Worm (Caenorhabditis elegans) whole organism, L4 larva: ENCODE data around the gene F32D8.4.

ENCODE experiments used
- F10B5.3 ChIP-seq: sonication (generic microtip); optimal IDR thresholded peaks from 2 replicates; lab custom pipeline; 2016; ENCODE audit warnings: mild to moderate bottlenecking, missing genetic modification characterization, missing compliant biosample characterization
- F26F4.8 ChIP-seq: fragments of 200-800 bp; sonication (Bioruptor generic); conservative IDR thresholded peaks from 2 replicates; pipeline ENCODE4 v1.3.6; 2022; ENCODE audit warnings: missing genetic modification characterization, missing compliant biosample characterization
- F37D6.2 ChIP-seq: sonication (generic microtip); optimal IDR thresholded peaks from 2 replicates; lab custom pipeline; 2016; ENCODE audit warnings: mild to moderate bottlenecking, missing genetic modification characterization, missing compliant biosample characterization
- F49E8.2 ChIP-seq: sonication (generic microtip); optimal IDR thresholded peaks from 2 replicates; lab custom pipeline; 2016; ENCODE audit warnings: missing compliant biosample characterization, mild to moderate bottlenecking, missing genetic modification characterization, borderline replicate concordance
- Y105C5A.15 ChIP-seq: fragments of 200-800 bp; sonication (Bioruptor generic); IDR thresholded peaks from 2 replicates; pipeline ENCODE4 v1.3.6; 2022; ENCODE audit warnings: missing genetic modification characterization, missing compliant biosample characterization
- ZK546.5 ChIP-seq, 2 experiments: sonication (generic microtip); optimal IDR thresholded peaks; 2 replicates each; lab custom pipeline; 2017; ENCODE audit warnings: missing biosample characterization in 2 of 2, missing genetic modification characterization in 2 of 2
- aha-1 ChIP-seq: fragments of 150-350 bp; peaks from one replicate; lab custom pipeline; 2014; ENCODE audit warnings: missing biosample characterization, missing genetic modification characterization
- aly-2 ChIP-seq: sonication (generic microtip); optimal IDR thresholded peaks from 2 replicates; lab custom pipeline; 2018; ENCODE audit warnings: missing biosample characterization, missing genetic modification characterization
- ceh-20 ChIP-seq: fragments of 200-800 bp; sonication (Bioruptor generic); IDR thresholded peaks from 2 replicates; pipeline ENCODE4 v1.3.6; 2022; ENCODE audit warnings: missing genetic modification reagents, missing genetic modification characterization, missing compliant biosample characterization
- ceh-28 ChIP-seq: fragments of 150-350 bp; optimal IDR thresholded peaks from 2 replicates; lab custom pipeline; 2014; ENCODE audit warnings: missing biosample characterization, missing genetic modification reagents, missing genetic modification characterization
- ceh-44 ChIP-seq: fragments of 200-800 bp; sonication (Bioruptor generic); IDR thresholded peaks from 2 replicates; pipeline ENCODE4 v1.3.6; 2022; ENCODE audit warnings: missing genetic modification reagents, missing genetic modification characterization, missing compliant biosample characterization
- ces-1 ChIP-seq: fragments of 150-350 bp; sonication (generic microtip); optimal IDR thresholded peaks from 4 replicates; lab custom pipeline; 2014; ENCODE audit warnings: missing biosample characterization, missing genetic modification reagents, missing genetic modification characterization
- daf-16 ChIP-seq, 3 experiments: sonication (generic microtip); optimal IDR thresholded peaks; 2 replicates each; lab custom pipeline; 2016 to 2017; ENCODE audit warnings: missing genetic modification characterization in 3 of 3, missing genetic modification reagents in 3 of 3, mild to moderate bottlenecking in 2 of 3, missing compliant biosample characterization in 2 of 3, missing biosample characterization in 1 of 3, moderate library complexity in 1 of 3
- daf-8 ChIP-seq: fragments of 200-800 bp; sonication (Bioruptor generic); IDR thresholded peaks from 2 replicates; pipeline ENCODE4 v1.3.6; 2022; ENCODE audit warnings: missing genetic modification characterization, missing compliant biosample characterization
- dmd-6 ChIP-seq: fragments of 200-800 bp; sonication (Bioruptor generic); IDR thresholded peaks from 2 replicates; pipeline ENCODE4 v1.3.6; 2022; ENCODE audit warnings: missing genetic modification reagents, missing genetic modification characterization, missing compliant biosample characterization
- dmd-8 ChIP-seq: fragments of 200-800 bp; sonication (Bioruptor generic); IDR thresholded peaks from 2 replicates; pipeline ENCODE4 v1.3.6; 2022; ENCODE audit warnings: missing genetic modification characterization, missing compliant biosample characterization
- duxl-1 ChIP-seq: sonication (generic microtip); optimal IDR thresholded peaks from 2 replicates; lab custom pipeline; 2016; ENCODE audit warnings: mild to moderate bottlenecking, missing genetic modification characterization, moderate library complexity, missing compliant biosample characterization; ENCODE audit not compliant: poor library complexity
- fkh-10 ChIP-seq: fragments of 150-350 bp; optimal IDR thresholded peaks from 2 replicates; lab custom pipeline; 2014; ENCODE audit warnings: missing biosample characterization, missing genetic modification reagents, missing genetic modification characterization
- hlh-11 ChIP-seq: fragments of 200-800 bp; sonication (Bioruptor generic); optimal IDR thresholded peaks from 2 replicates; lab custom pipeline; 2018; ENCODE audit warnings: mild to moderate bottlenecking, missing genetic modification characterization, missing compliant biosample characterization
- hlh-30 ChIP-seq: sonication (generic microtip); optimal IDR thresholded peaks from 2 replicates; lab custom pipeline; 2017; ENCODE audit warnings: antibody characterized with exemption, mild to moderate bottlenecking, missing genetic modification characterization, missing compliant biosample characterization; ENCODE audit not compliant: insufficient read depth
- jun-1 ChIP-seq: fragments of 150-350 bp; optimal IDR thresholded peaks from 2 replicates; lab custom pipeline; 2014; ENCODE audit warnings: missing biosample characterization, missing genetic modification reagents, missing genetic modification characterization
- lin-13 ChIP-seq: fragments of 150-350 bp; optimal IDR thresholded peaks from 2 replicates; lab custom pipeline; 2014; ENCODE audit warnings: missing biosample characterization, missing genetic modification reagents, missing genetic modification characterization
- lin-15B ChIP-seq: fragments of 150-350 bp; sonication (generic microtip); optimal IDR thresholded peaks from 3 replicates; lab custom pipeline; 2014; ENCODE audit warnings: missing biosample characterization, missing genetic modification characterization
- lin-29 ChIP-seq: fragments of 200-800 bp; sonication (Bioruptor generic); IDR thresholded peaks from 2 replicates; pipeline ENCODE4 v1.3.6; 2022; ENCODE audit warnings: missing genetic modification reagents, missing genetic modification characterization, missing compliant biosample characterization
- lir-3 ChIP-seq: sonication (generic microtip); optimal IDR thresholded peaks from 2 replicates; lab custom pipeline; 2016; ENCODE audit warnings: mild to moderate bottlenecking, missing genetic modification characterization, missing compliant biosample characterization
- lsy-2 ChIP-seq, 2 experiments: fragments of 150-350 bp in 1 of 2; sonication (generic microtip) in 1 of 2; optimal IDR thresholded peaks; 2 replicates each; lab custom pipeline; 2014 to 2017; ENCODE audit warnings: missing biosample characterization in 2 of 2, missing genetic modification characterization in 2 of 2
- madf-9 ChIP-seq: fragments of 200-800 bp; sonication (Bioruptor generic); conservative IDR thresholded peaks from 2 replicates; pipeline ENCODE4 v1.3.6; 2022; ENCODE audit warnings: missing genetic modification reagents, missing genetic modification characterization, missing compliant biosample characterization
- mdl-1 ChIP-seq, 2 experiments: fragments of 150-350 bp in 1 of 2; sonication (generic microtip) in 1 of 2; optimal IDR thresholded peaks; 2 replicates each; lab custom pipeline; 2014 to 2017; ENCODE audit warnings: missing biosample characterization in 2 of 2, missing genetic modification characterization in 2 of 2
- mdt-29 ChIP-seq: fragments of 200-800 bp; sonication (Bioruptor generic); IDR thresholded peaks from 2 replicates; pipeline ENCODE4 v1.3.6; 2022; ENCODE audit warnings: missing genetic modification reagents, missing genetic modification characterization, missing compliant biosample characterization
- mep-1 ChIP-seq: fragments of 150-350 bp; sonication (generic microtip); optimal IDR thresholded peaks from 3 replicates; lab custom pipeline; 2014; ENCODE audit warnings: missing biosample characterization, missing genetic modification characterization
- nhr-102 ChIP-seq: sonication (generic microtip); optimal IDR thresholded peaks from 2 replicates; lab custom pipeline; 2016; ENCODE audit warnings: mild to moderate bottlenecking, missing genetic modification characterization, moderate library complexity, missing compliant biosample characterization
- nhr-11 ChIP-seq: fragments of 150-350 bp; optimal IDR thresholded peaks from 2 replicates; lab custom pipeline; 2014; ENCODE audit warnings: missing biosample characterization, missing genetic modification characterization
- nhr-42 ChIP-seq: fragments of 200-800 bp; sonication (Bioruptor generic); IDR thresholded peaks from 2 replicates; pipeline ENCODE4 v1.3.6; 2022; ENCODE audit warnings: missing genetic modification characterization, missing compliant biosample characterization
- nhr-48 ChIP-seq: sonication (generic microtip); optimal IDR thresholded peaks from 2 replicates; lab custom pipeline; 2016; ENCODE audit warnings: mild to moderate bottlenecking, missing genetic modification characterization, missing compliant biosample characterization
- nhr-6 ChIP-seq: fragments of 150-350 bp; optimal IDR thresholded peaks from 2 replicates; lab custom pipeline; 2014; ENCODE audit warnings: missing biosample characterization, missing genetic modification characterization
- nhr-76 ChIP-seq: fragments of 150-350 bp; optimal IDR thresholded peaks from 2 replicates; lab custom pipeline; 2014; ENCODE audit warnings: missing biosample characterization, missing genetic modification characterization
- php-3 ChIP-seq: fragments of 200-800 bp; sonication (Bioruptor generic); IDR thresholded peaks from 2 replicates; pipeline ENCODE4 v1.3.6; 2022; ENCODE audit warnings: missing genetic modification reagents, missing genetic modification characterization, missing compliant biosample characterization
- rbr-2 ChIP-seq: sonication (generic microtip); optimal IDR thresholded peaks from 2 replicates; lab custom pipeline; 2016; ENCODE audit warnings: missing genotype, missing genetic modification characterization, missing compliant biosample characterization
- saeg-2 ChIP-seq: fragments of 200-800 bp; sonication (Bioruptor generic); IDR thresholded peaks from 2 replicates; pipeline ENCODE4 v1.3.6; 2022; ENCODE audit warnings: missing genetic modification reagents, missing genetic modification characterization, missing compliant biosample characterization
- snpc-1.2 ChIP-seq: fragments of 200-800 bp; sonication (Bioruptor generic); IDR thresholded peaks from 2 replicates; pipeline ENCODE4 v1.3.6; 2022; ENCODE audit warnings: missing genetic modification reagents, missing genetic modification characterization, missing compliant biosample characterization
- snpc-4 ChIP-seq: fragments of 150-350 bp; optimal IDR thresholded peaks from 2 replicates; lab custom pipeline; 2014; ENCODE audit warnings: missing biosample characterization, missing genetic modification characterization
- spr-1 ChIP-seq: sonication (generic microtip); optimal IDR thresholded peaks from 2 replicates; lab custom pipeline; 2016; ENCODE audit warnings: mild to moderate bottlenecking, missing genetic modification characterization, missing compliant biosample characterization
- spr-3 ChIP-seq: fragments of 200-800 bp; sonication (Bioruptor generic); optimal IDR thresholded peaks from 2 replicates; lab custom pipeline; 2018; ENCODE audit warnings: mild to moderate bottlenecking, missing genetic modification characterization, missing compliant biosample characterization
- tra-1 ChIP-seq: fragments of 200-800 bp; sonication (Bioruptor generic); IDR thresholded peaks from 2 replicates; pipeline ENCODE4 v1.3.6; 2022; ENCODE audit warnings: missing genetic modification reagents, missing genetic modification characterization, missing compliant biosample characterization
- unc-39 ChIP-seq: sonication (generic microtip); optimal IDR thresholded peaks from 2 replicates; lab custom pipeline; 2017; ENCODE audit warnings: missing biosample characterization, missing genetic modification characterization
- unc-62 ChIP-seq, 3 experiments: fragments of 150-350 bp in 1 of 3; sonication (generic microtip); optimal IDR thresholded peaks in 2 of 3; peaks in 1 of 3; 1 replicate in 1 of 3; 2 replicates in 2 of 3; lab custom pipeline; 2014 to 2017; ENCODE audit warnings: missing biosample characterization in 3 of 3, missing genetic modification characterization in 3 of 3, missing genetic modification reagents in 3 of 3, missing genotype in 1 of 3
- zfp-2 ChIP-seq: sonication (generic microtip); optimal IDR thresholded peaks from 2 replicates; lab custom pipeline; 2016; ENCODE audit warnings: mild to moderate bottlenecking, missing genetic modification characterization, missing compliant biosample characterization
- ztf-7 ChIP-seq: fragments of 150-350 bp; optimal IDR thresholded peaks from 2 replicates; lab custom pipeline; 2014; ENCODE audit warnings: missing biosample characterization, missing genetic modification characterization

Gene F32D8.4

ce11 chrV:10938739-10939138 lies 45.4 kb upstream of the F32D8.4 start, which contains the start of gene F17C11.11 (continued):
- TF ChIP-seq ceh-28 (tag; lab: Kevin White, UChicago): no peak
- TF ChIP-seq hlh-30 (tag; lab: Kevin White, UChicago): peak; percentile 75
- no peak for TF ChIP-seq jun-1 (tag; lab: Kevin White, UChicago)
- peak; percentile 63 for TF ChIP-seq hlh-11 (tag; lab: Kevin White, UChicago)
- no peak for TF ChIP-seq rbr-2 (tag; lab: Kevin White, UChicago)
- no peak for TF ChIP-seq nhr-102
- no peak for TF ChIP-seq lin-13 (GFP tag; lab: Kevin White, UChicago)
- no peak for TF ChIP-seq fkh-10 (GFP tag; lab: Kevin White, UChicago)
- no peak for TF ChIP-seq nhr-42 (GFP tag; lab: Robert Waterston, UW)
- TF ChIP-seq aly-2 (tag; lab: Kevin White, UChicago): no peak
- TF ChIP-seq ces-1: no peak
- TF ChIP-seq dmd-6: peak; percentile 77
- peak; percentile 83 for TF ChIP-seq aha-1
- TF ChIP-seq php-3 (GFP tag; lab: Robert Waterston, UW): no peak
- TF ChIP-seq tra-1 (GFP tag; lab: Robert Waterston, UW): 0 out of 2 replicates have a peak, but pooled peaks have one; percentile 9
- no peak for TF ChIP-seq mep-1 (tag; lab: Kevin White, UChicago)
- TF ChIP-seq nhr-11 (tag; lab: Kevin White, UChicago): no peak
- peak; percentile 76 for TF ChIP-seq ztf-7 (tag; lab: Kevin White, UChicago)
- no peak for TF ChIP-seq F10B5.3 (tag; lab: Kevin White, UChicago)
- TF ChIP-seq, all 104 proteins: peak for 15

- TF ChIP-seq ZK546.5 (tag; optimal IDR thresholded peaks at IDR 0.05; lab: Kevin White, UChicago) (no peak), ceh-20 (peak; percentile 23; the same call in 1 of the 2 replicates), dmd-6 (peak; percentile 65), nhr-76 (tag; lab: Kevin White, UChicago) (no peak), zfp-2 (tag; lab: Kevin White, UChicago) (no peak), snpc-4 (tag; lab: Kevin White, UChicago) (no peak), mdt-29 (GFP tag; lab: Robert Waterston, UW) (peak; percentile 31; the same call in 1 of the 2 replicates), lir-3 (tag; lab: Kevin White, UChicago) (no peak), F37D6.2 (tag; lab: Kevin White, UChicago) (no peak), madf-9 (GFP tag; lab: Robert Waterston, UW) (no peak), daf-16 (GFP tag; optimal IDR thresholded peaks at IDR 0.05; lab: Kevin White, UChicago) (no peak), daf-16 (tag; optimal IDR thresholded peaks at IDR 0.05; lab: Kevin White, UChicago) (peak; percentile 22), nhr-6 (no peak), aha-1 (peak; percentile 30), nhr-42 (GFP tag; lab: Robert Waterston, UW) (0 out of 2 replicates have a peak, but pooled peaks have one; percentile 16), ceh-44 (GFP tag; lab: Robert Waterston, UW) (no peak), unc-62 (GFP tag; optimal IDR thresholded peaks at IDR 0.05 in 1 of 2; lab: Kevin White, UChicago) (peak in 1 of 2 experiments; percentile 66), unc-62 (tag; optimal IDR thresholded peaks at IDR 0.05; lab: Kevin White, UChicago) (no peak), spr-3 (GFP tag; lab: Kevin White, UChicago) (no peak), snpc-1.2 (GFP tag; lab: Robert Waterston, UW) (no peak), F26F4.8 (GFP tag; lab: Robert Waterston, UW) (no peak), mdl-1 (tag; optimal IDR thresholded peaks at IDR 0.05; lab: Kevin White, UChicago) (peak in 1 of 2 experiments; percentile 29), mep-1 (tag; lab: Kevin White, UChicago) (peak; percentile 70), dmd-8 (GFP tag; lab: Robert Waterston, UW) (no peak), Y105C5A.15 (no peak), ces-1 (peak; percentile 70), duxl-1 (tag; lab: Kevin White, UChicago) (no peak), F49E8.2 (tag; lab: Kevin White, UChicago) (no peak), unc-39 (tag; lab: Kevin White, UChicago) (no peak), ztf-7 (tag; lab: Kevin White, UChicago) (peak; percentile 93), spr-1 (tag; lab: Kevin White, UChicago) (no peak), daf-8 (GFP tag; lab: Robert Waterston, UW) (no peak), lin-15B (tag; lab: Kevin White, UChicago) (no peak), saeg-2 (GFP tag; lab: Robert Waterston, UW) (no peak; the same call in 1 of the 2 replicates), aly-2 (tag; lab: Kevin White, UChicago) (no peak), lin-29 (GFP tag; lab: Robert Waterston, UW) (no peak), lsy-2 (tag; optimal IDR thresholded peaks at IDR 0.05; lab: Kevin White, UChicago) (peak in 1 of 2 experiments; percentile 76), rbr-2 (tag; lab: Kevin White, UChicago) (no peak), nhr-48 (no peak)
These were observed 43.9 kb upstream of the F32D8.4 start for ce11 chrV:10937294-10937693.
